Worm (Caenorhabditis elegans): ENCODE results near the gene R09E10.13.

R09E10.13 gene

ce11 chrIV:10284194-10284910, 10.6 kb downstream of the R09E10.13 start, which contains the start of gene rad-51 (continued):
- TF ChIP-seq ceh-100 (GFP tag; IDR thresholded peaks at IDR 0.05) (no peak), hmg-20 (GFP tag; IDR thresholded peaks at IDR 0.05) (no peak), attf-6 (GFP tag; IDR thresholded peaks at IDR 0.05) (no peak), D2030.7 (GFP tag; IDR thresholded peaks at IDR 0.05) (no peak), ztf-28 (GFP tag; IDR thresholded peaks at IDR 0.05) (no peak), bed-2 (GFP tag; IDR thresholded peaks at IDR 0.05) (no peak), Y79H2A.3 (GFP tag; conservative IDR thresholded peaks at IDR 0.05) (no peak), ztf-26 (tag; optimal IDR thresholded peaks at IDR 0.05) (no peak), F10E7.11 (tag; optimal IDR thresholded peaks at IDR 0.05) (no peak), nhr-90 (tag; optimal IDR thresholded peaks at IDR 0.05) (no peak), ztf-3 (GFP tag; optimal IDR thresholded peaks at IDR 0.05) (no peak), pbrm-1 (GFP tag; IDR thresholded peaks at IDR 0.05) (no peak), zfh-2 (GFP tag; conservative IDR thresholded peaks at IDR 0.05) (peak; percentile 78), him-1 (tag; optimal IDR thresholded peaks at IDR 0.05) (no peak), Y53F4B.3 (GFP tag; IDR thresholded peaks at IDR 0.05) (no peak), lag-1 (GFP tag; IDR thresholded peaks at IDR 0.05) (no peak), snpc-3.4 (tag; optimal IDR thresholded peaks at IDR 0.05) (peak; percentile 38), nhr-120 (GFP tag; IDR thresholded peaks at IDR 0.05) (no peak), ztf-22 (GFP tag; optimal IDR thresholded peaks at IDR 0.05) (no peak), tbx-9 (tag; optimal IDR thresholded peaks at IDR 0.05; ENCODE audit: borderline replicate concordance) (no peak), ets-4 (GFP tag; optimal IDR thresholded peaks at IDR 0.05) (no peak), lin-40 (tag; optimal IDR thresholded peaks at IDR 0.05) (peak; percentile 30), sdz-38 (tag; optimal IDR thresholded peaks at IDR 0.05) (no peak), F57A8.1 (GFP tag; optimal IDR thresholded peaks at IDR 0.05) (no peak), athp-1 (tag; optimal IDR thresholded peaks at IDR 0.05) (no peak), F33H1.4 (GFP tag; IDR thresholded peaks at IDR 0.05) (no peak), C17E4.6 (GFP tag; IDR thresholded peaks at IDR 0.05) (no peak), F39B2.1 (GFP tag; IDR thresholded peaks at IDR 0.05) (no peak), fkh-3 (tag; optimal IDR thresholded peaks at IDR 0.05) (no peak), mxl-1 (tag; optimal IDR thresholded peaks at IDR 0.05) (no peak), K11D2.4 (GFP tag; IDR thresholded peaks at IDR 0.05) (no peak), somi-1 (GFP tag; optimal IDR thresholded peaks at IDR 0.05) (no peak), egl-18 (GFP tag; IDR thresholded peaks at IDR 0.05) (no peak), F23B12.7 (tag; optimal IDR thresholded peaks at IDR 0.05; ENCODE audit: insufficient read depth) (peak; percentile 13), pha-4 (tag; optimal IDR thresholded peaks at IDR 0.05) (no peak), madf-8 (GFP tag; conservative IDR thresholded peaks at IDR 0.05) (no peak), B0019.2 (GFP tag; conservative IDR thresholded peaks at IDR 0.05) (no peak), tbp1 (GFP tag; optimal IDR thresholded peaks at IDR 0.05) (no peak), snpc-1.3 (tag; optimal IDR thresholded peaks at IDR 0.05; ENCODE audit: insufficient read depth) (no peak), dox-1 (GFP tag; IDR thresholded peaks at IDR 0.05) (peak; percentile 71), attf-5 (GFP tag; optimal IDR thresholded peaks at IDR 0.05) (peak; percentile 77), unc-62 (GFP tag; optimal IDR thresholded peaks at IDR 0.05) (no peak), bed-1 (GFP tag; IDR thresholded peaks at IDR 0.05) (no peak), Y56A3A.18 (GFP tag; IDR thresholded peaks at IDR 0.05) (no peak), T07F8.4 (tag; optimal IDR thresholded peaks at IDR 0.05) (no peak), atf-7 (tag; optimal IDR thresholded peaks at IDR 0.05) (no peak), B0261.1 (tag; optimal IDR thresholded peaks at IDR 0.05) (no peak), madf-3 (GFP tag; IDR thresholded peaks at IDR 0.05) (no peak), K12H6.12 (tag; optimal IDR thresholded peaks at IDR 0.05) (no peak)
